Fruit fly (Drosophila melanogaster) whole organism, adult: ENCODE data around the gene bdwf.

Experiments used
- CG11617 ChIP-seq: fragments of 200-800 bp; sonication (Bioruptor generic); optimal IDR thresholded peaks from 2 replicates; lab custom pipeline; 2017; ENCODE audit warnings: mild to moderate bottlenecking, missing biosample characterization, missing genetic modification reagents, missing genetic modification characterization
- CG12768 ChIP-seq: fragments of 200-800 bp; sonication (Bioruptor generic); optimal IDR thresholded peaks from 2 replicates; lab custom pipeline; 2017; ENCODE audit warnings: missing biosample characterization, missing genetic modification characterization, mild to moderate bottlenecking, moderate library complexity, missing genetic modification reagents
- CG14711 ChIP-seq: fragments of 200-800 bp; sonication (Bioruptor generic); optimal IDR thresholded peaks from 2 replicates; lab custom pipeline; 2018; ENCODE audit warnings: missing biosample characterization, mild to moderate bottlenecking, missing genetic modification characterization, moderate library complexity
- CG1620 ChIP-seq: fragments of 200-800 bp; sonication (Bioruptor generic); optimal IDR thresholded peaks from 2 replicates; lab custom pipeline; 2016; ENCODE audit warnings: missing biosample characterization, missing genetic modification characterization
- CG33017 ChIP-seq: fragments of 200-800 bp; sonication (Bioruptor generic); optimal IDR thresholded peaks from 2 replicates; lab custom pipeline; 2018; ENCODE audit warnings: missing biosample characterization, mild to moderate bottlenecking, missing genetic modification characterization, moderate library complexity
- CG5204 ChIP-seq: fragments of 200-800 bp; sonication (Bioruptor generic); optimal IDR thresholded peaks from 2 replicates; lab custom pipeline; 2016; ENCODE audit warnings: missing biosample characterization, missing genetic modification characterization
- CG7045 ChIP-seq: fragments of 200-800 bp; sonication (Bioruptor generic); optimal IDR thresholded peaks from 2 replicates; lab custom pipeline; 2017; ENCODE audit warnings: missing biosample characterization, mild to moderate bottlenecking, missing genetic modification characterization
- CG7101 ChIP-seq: fragments of 200-800 bp; sonication (Bioruptor generic); optimal IDR thresholded peaks from 2 replicates; lab custom pipeline; 2018; ENCODE audit warnings: missing biosample characterization, mild to moderate bottlenecking, missing genetic modification characterization, moderate library complexity
- Clk ChIP-seq: fragments of 200-800 bp; sonication (Bioruptor generic); optimal IDR thresholded peaks from 2 replicates; lab custom pipeline; 2017; ENCODE audit warnings: missing biosample characterization, missing genetic modification characterization
- Crg-1 ChIP-seq: fragments of 200-800 bp; sonication (Bioruptor generic); optimal IDR thresholded peaks from 2 replicates; lab custom pipeline; 2016; ENCODE audit warnings: missing biosample characterization, missing genetic modification characterization
- Hr96 ChIP-seq: fragments of 200-800 bp; sonication (Bioruptor generic); optimal IDR thresholded peaks from 2 replicates; lab custom pipeline; 2016; ENCODE audit warnings: missing biosample characterization, missing genetic modification characterization
- Mnt ChIP-seq: fragments of 200-800 bp; sonication (Bioruptor generic); optimal IDR thresholded peaks from 2 replicates; lab custom pipeline; 2016; ENCODE audit warnings: missing biosample characterization, mild to moderate bottlenecking, missing genetic modification characterization
- bab1 ChIP-seq: fragments of 200-800 bp; sonication (Bioruptor generic); optimal IDR thresholded peaks from 3 replicates; lab custom pipeline; 2019; ENCODE audit warnings: missing biosample characterization, mild to moderate bottlenecking, missing genetic modification characterization, moderate library complexity
- cic ChIP-seq: fragments of 200-800 bp; sonication (Bioruptor generic); optimal IDR thresholded peaks from 2 replicates; lab custom pipeline; 2017; ENCODE audit warnings: missing biosample characterization, mild to moderate bottlenecking, missing genetic modification characterization, moderate library complexity
- cnc ChIP-seq, 2 experiments: fragments of >200 bp; optimal IDR thresholded peaks; 2 replicates each; lab custom pipeline; 2017
- kay ChIP-seq: fragments of 200-800 bp; sonication (Bioruptor generic); peaks from one replicate; lab custom pipeline; 2016; ENCODE audit warnings: missing biosample characterization, missing genetic modification characterization, borderline replicate concordance
- ovo ChIP-seq: fragments of 200-800 bp; sonication (Bioruptor generic); optimal IDR thresholded peaks from 2 replicates; lab custom pipeline; 2016; ENCODE audit warnings: missing biosample characterization, missing genetic modification characterization
- pad ChIP-seq: fragments of 200-800 bp; sonication (Bioruptor generic); optimal IDR thresholded peaks from 3 replicates; lab custom pipeline; 2017; ENCODE audit warnings: missing biosample characterization, missing genetic modification characterization, mild to moderate bottlenecking, moderate library complexity, missing genetic modification reagents
- tj ChIP-seq: fragments of 200-800 bp; sonication (Bioruptor generic); optimal IDR thresholded peaks from 3 replicates; lab custom pipeline; 2017; ENCODE audit warnings: missing biosample characterization, mild to moderate bottlenecking, missing genetic modification characterization, moderate library complexity
- toe ChIP-seq: fragments of 200-800 bp; sonication (Bioruptor generic); optimal IDR thresholded peaks from 2 replicates; lab custom pipeline; 2016; ENCODE audit warnings: missing biosample characterization, missing genetic modification characterization

The bdwf gene

DNA sequence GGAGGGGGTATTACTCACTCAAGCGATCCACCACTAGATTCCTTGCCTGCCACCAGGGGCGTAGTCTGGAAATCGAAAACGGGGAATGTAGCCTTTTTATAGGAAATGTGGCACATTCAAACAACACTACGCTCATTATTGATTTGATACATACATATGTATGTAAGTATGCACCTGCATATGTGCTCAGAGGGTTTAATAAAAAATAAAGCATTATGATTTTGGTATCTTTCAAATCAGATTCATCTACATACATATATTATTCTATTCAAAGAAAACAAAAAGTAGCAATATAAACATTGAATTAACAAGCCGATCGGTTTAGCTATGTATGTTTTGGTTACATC, 13.9 kb upstream of the bdwf start:
- TF ChIP-seq ovo (GFP tag; lab: Kevin White, UChicago), result no peak

DNA sequence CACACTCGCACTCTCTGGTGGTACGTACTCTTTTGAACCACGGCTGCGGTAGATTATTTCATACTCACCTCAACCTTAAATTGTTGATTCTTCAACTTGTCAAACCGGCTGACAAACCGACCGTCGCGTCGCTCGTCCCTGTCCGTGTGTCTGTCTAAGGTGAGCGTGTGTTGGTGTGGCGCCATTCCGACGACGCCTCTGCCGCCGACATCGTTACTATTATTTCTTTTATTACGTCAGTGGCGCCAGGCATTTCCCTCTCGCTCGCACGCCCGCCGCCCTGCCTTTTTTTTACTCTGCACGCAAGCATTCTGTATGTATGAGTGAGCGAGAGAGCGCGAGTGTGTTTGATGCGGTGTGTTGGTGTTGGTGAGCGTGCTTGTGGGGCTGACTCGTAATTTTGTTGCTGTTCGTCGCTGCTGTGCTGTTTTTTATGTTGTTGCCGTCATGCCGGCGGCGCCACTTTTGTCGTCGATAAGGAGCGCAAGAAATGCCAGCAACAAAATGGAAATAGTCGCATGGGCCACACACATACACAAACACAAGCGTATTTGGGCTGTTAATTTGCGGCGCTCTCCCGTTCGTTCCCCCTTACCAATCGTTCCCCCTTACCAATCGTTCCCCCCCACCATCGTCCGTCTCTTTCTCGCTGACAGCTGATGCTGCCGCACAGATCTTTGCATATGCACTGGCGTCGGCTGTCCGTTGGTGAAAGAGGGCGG, 13.4 kb upstream of the bdwf start:
- TF ChIP-seq bab1 (GFP tag; lab: Kevin White, UChicago) (peak; percentile 22), Clk (no peak), toe (GFP tag; lab: Kevin White, UChicago) (no peak), kay (GFP tag; lab: Kevin White, UChicago) (peak; percentile 88), CG5204 (GFP tag; lab: Kevin White, UChicago) (no peak), CG1620 (GFP tag; lab: Kevin White, UChicago) (no peak), Hr96 (GFP tag; lab: Kevin White, UChicago) (no peak), CG14711 (tag; lab: Kevin White, UChicago) (no peak), Crg-1 (no peak), cnc (optimal IDR thresholded peaks at IDR 0.05; lab: Kevin White, UChicago) (no peak), Mnt (GFP tag; lab: Kevin White, UChicago) (peak; percentile 81), CG11617 (GFP tag; lab: Kevin White, UChicago) (peak; percentile 39), CG33017 (tag; lab: Kevin White, UChicago) (peak; percentile 57), tj (GFP tag; lab: Kevin White, UChicago) (peak; percentile 92), CG12768 (peak; percentile 56), ovo (GFP tag; lab: Kevin White, UChicago) (peak; percentile 38), cic (GFP tag; lab: Kevin White, UChicago) (peak; percentile 87), CG7045 (GFP tag; lab: Kevin White, UChicago) (peak; percentile 45), pad (GFP tag; lab: Kevin White, UChicago) (peak; percentile 42), CG7101 (tag; lab: Kevin White, UChicago) (peak; percentile 9)

DNA sequence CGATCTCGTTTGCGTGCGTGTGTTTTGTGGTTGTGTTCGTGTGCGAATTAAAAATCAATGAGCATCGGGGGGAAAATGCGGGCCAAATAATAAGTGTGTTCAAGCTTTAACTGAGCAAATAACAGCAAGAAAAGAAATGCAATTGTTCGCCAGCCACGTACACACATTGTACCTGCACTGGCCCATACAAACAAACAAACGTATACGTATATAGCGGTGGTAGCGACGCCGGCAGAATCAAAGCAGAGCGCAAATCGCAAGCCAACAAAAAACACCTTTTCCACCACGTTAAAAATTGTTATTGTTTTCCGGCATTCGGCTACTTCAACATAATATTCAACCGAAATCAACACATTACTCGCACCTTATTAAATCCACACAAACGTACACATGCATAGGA, 11.6 kb upstream of the bdwf start:
- TF ChIP-seq tj (GFP tag; lab: Kevin White, UChicago) (peak; percentile 37), CG7101 (tag; lab: Kevin White, UChicago) (no peak), CG1620 (GFP tag; lab: Kevin White, UChicago) (no peak), CG7045 (GFP tag; lab: Kevin White, UChicago) (no peak), Mnt (GFP tag; lab: Kevin White, UChicago) (no peak), CG11617 (GFP tag; lab: Kevin White, UChicago) (no peak), kay (GFP tag; lab: Kevin White, UChicago) (no peak), CG12768 (no peak), cnc (optimal IDR thresholded peaks at IDR 0.05; lab: Kevin White, UChicago) (no peak), Crg-1 (no peak), CG5204 (GFP tag; lab: Kevin White, UChicago) (no peak), toe (GFP tag; lab: Kevin White, UChicago) (no peak), CG33017 (tag; lab: Kevin White, UChicago) (no peak), CG14711 (tag; lab: Kevin White, UChicago) (no peak), Clk (no peak), ovo (GFP tag; lab: Kevin White, UChicago) (peak; percentile 7), Hr96 (GFP tag; lab: Kevin White, UChicago) (no peak), pad (GFP tag; lab: Kevin White, UChicago) (peak; percentile 1)

DNA sequence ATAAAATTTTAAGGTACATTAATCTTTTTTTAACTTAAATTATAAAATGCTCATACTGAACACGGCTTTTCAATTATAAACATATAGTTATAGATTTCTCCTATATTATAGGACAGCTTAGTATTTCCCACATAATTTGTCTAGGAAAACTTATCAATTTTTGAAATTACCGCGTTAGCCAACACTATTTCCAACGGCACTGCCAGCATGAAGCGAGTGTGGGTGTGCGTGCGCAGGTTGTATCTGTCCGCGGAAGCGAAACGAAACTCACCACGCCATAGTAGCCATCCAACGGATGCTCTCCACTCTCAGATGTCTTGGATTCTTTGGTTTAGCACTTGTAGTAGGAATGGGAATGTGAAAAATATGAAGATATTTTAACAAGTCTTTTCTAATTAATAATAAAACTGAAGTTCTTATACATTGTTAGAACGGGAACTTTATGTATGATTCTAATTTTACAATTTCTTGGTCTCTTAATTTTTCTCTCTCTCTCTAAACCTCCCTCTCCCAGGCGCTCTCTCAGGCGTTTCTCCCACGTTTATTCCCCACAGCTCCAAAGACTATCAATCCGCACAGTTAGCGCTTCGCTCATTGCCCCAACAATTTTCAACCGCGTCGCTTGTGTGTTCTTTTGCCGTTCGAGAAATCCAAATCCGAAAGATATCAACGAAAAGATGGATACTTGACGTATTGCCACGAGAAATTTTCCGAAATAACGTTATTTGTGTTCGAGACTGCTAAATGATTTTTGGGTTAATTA, 10.7 kb upstream of the bdwf start, which contains the start of gene Dad:
Gene Dad, plus strand, starts transcription at position 593 of the 763 bp plus-strand sequence.
- no peak for TF ChIP-seq CG14711 (tag; lab: Kevin White, UChicago)
- TF ChIP-seq tj (GFP tag; lab: Kevin White, UChicago), result peak; percentile 60
- no peak for TF ChIP-seq CG11617 (GFP tag; lab: Kevin White, UChicago)
- TF ChIP-seq pad (GFP tag; lab: Kevin White, UChicago), result peak; percentile 41
- TF ChIP-seq CG7045 (GFP tag; lab: Kevin White, UChicago), result peak; percentile 5
- TF ChIP-seq Crg-1, result peak; percentile 57
- peak; percentile 53 for TF ChIP-seq CG7101 (tag; lab: Kevin White, UChicago)
- peak; percentile 57 for TF ChIP-seq CG5204 (GFP tag; lab: Kevin White, UChicago)
- TF ChIP-seq bab1 (GFP tag; lab: Kevin White, UChicago), result peak; percentile 7
- peak; percentile 70 for TF ChIP-seq Mnt (GFP tag; lab: Kevin White, UChicago)
- peak; percentile 56 for TF ChIP-seq CG12768
- no peak for TF ChIP-seq CG1620 (GFP tag; lab: Kevin White, UChicago)
- TF ChIP-seq kay (GFP tag; lab: Kevin White, UChicago), result peak; percentile 85
- peak; percentile 71 for TF ChIP-seq ovo (GFP tag; lab: Kevin White, UChicago)
- TF ChIP-seq Clk, result no peak
- TF ChIP-seq toe (GFP tag; lab: Kevin White, UChicago), result peak; percentile 54
- no peak for TF ChIP-seq CG33017 (tag; lab: Kevin White, UChicago)
- peak; percentile 49 for TF ChIP-seq Hr96 (GFP tag; lab: Kevin White, UChicago)
- TF ChIP-seq cnc (optimal IDR thresholded peaks at IDR 0.05; lab: Kevin White, UChicago), result no peak
- TF ChIP-seq cic (GFP tag; lab: Kevin White, UChicago), result no peak

DNA sequence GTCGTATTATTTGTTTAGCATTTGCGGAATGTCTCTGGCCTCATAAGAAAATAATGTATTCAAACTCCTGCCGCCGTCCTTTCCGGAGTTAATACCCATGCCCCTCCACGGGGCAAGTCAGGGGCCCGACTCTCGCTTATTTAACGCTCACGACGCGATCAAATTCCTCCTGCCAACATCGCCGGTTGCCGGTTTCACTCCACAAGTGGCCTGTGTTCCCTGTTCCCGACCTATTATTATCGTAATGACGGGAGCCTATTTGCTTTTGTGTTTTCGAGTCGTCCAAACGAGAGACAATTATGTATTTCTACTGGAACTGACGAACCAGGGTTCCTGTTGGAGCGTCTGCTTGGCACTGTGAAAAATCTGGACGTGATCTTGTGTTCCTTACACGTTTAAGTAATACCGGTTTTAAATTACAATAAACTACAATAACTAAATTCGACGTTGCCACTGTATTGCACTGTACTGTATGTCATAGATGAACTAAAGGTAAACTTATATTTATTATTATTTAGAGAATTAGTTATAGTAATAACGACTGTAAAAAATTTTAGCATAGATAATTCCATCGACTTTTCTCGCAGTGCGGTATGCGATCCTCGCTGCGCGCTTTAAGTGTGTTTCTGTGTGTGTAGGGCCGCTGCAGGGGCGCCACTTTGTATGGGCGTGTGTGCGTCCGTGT, 9.7 kb upstream of the bdwf start:
- TF ChIP-seq toe (GFP tag; lab: Kevin White, UChicago) (no peak), CG11617 (GFP tag; lab: Kevin White, UChicago) (no peak), ovo (GFP tag; lab: Kevin White, UChicago) (no peak), kay (GFP tag; lab: Kevin White, UChicago) (no peak), bab1 (GFP tag; lab: Kevin White, UChicago) (no peak), CG7101 (tag; lab: Kevin White, UChicago) (no peak), CG5204 (GFP tag; lab: Kevin White, UChicago) (no peak), tj (GFP tag; lab: Kevin White, UChicago) (no peak), CG14711 (tag; lab: Kevin White, UChicago) (no peak), Hr96 (GFP tag; lab: Kevin White, UChicago) (no peak), CG7045 (GFP tag; lab: Kevin White, UChicago) (no peak), cic (GFP tag; lab: Kevin White, UChicago) (no peak), CG1620 (GFP tag; lab: Kevin White, UChicago) (no peak), cnc (optimal IDR thresholded peaks at IDR 0.05; lab: Kevin White, UChicago) (no peak), pad (GFP tag; lab: Kevin White, UChicago) (no peak)
